Worm (Caenorhabditis elegans) whole organism, L3 larva: ENCODE data around the gene F15E6.3.

Source experiments
- R02D3.7 ChIP-seq: fragments of 150-350 bp; optimal IDR thresholded peaks from 2 replicates; lab custom pipeline; 2014; ENCODE audit warnings: missing biosample characterization, missing genetic modification characterization
- ZK546.5 ChIP-seq: sonication (generic microtip); optimal IDR thresholded peaks from 2 replicates; lab custom pipeline; 2017; ENCODE audit warnings: missing biosample characterization, missing genetic modification characterization
- aly-2 ChIP-seq: fragments of 150-350 bp; optimal IDR thresholded peaks from 2 replicates; lab custom pipeline; 2014; ENCODE audit warnings: missing biosample characterization, missing genetic modification characterization
- ceh-16 ChIP-seq: sonication (generic microtip); optimal IDR thresholded peaks from 2 replicates; lab custom pipeline; 2017; ENCODE audit warnings: missing biosample characterization, missing genetic modification characterization
- ceh-28 ChIP-seq: fragments of 150-350 bp; optimal IDR thresholded peaks from 2 replicates; lab custom pipeline; 2014; ENCODE audit warnings: missing biosample characterization, missing genetic modification reagents, missing genetic modification characterization
- ceh-82 ChIP-seq: fragments of 150-350 bp; optimal IDR thresholded peaks from 2 replicates; lab custom pipeline; 2014; ENCODE audit warnings: missing biosample characterization, missing genetic modification characterization
- egl-27 ChIP-seq: sonication (generic microtip); optimal IDR thresholded peaks from 4 replicates; lab custom pipeline; 2017; ENCODE audit warnings: missing biosample characterization, missing genetic modification reagents, missing genetic modification characterization
- egl-5 ChIP-seq: fragments of 150-350 bp; optimal IDR thresholded peaks from 2 replicates; lab custom pipeline; 2017; ENCODE audit warnings: missing biosample characterization, missing genetic modification reagents, missing genetic modification characterization, inconsistent platforms
- elt-2 ChIP-seq: sonication (generic microtip); optimal IDR thresholded peaks from 2 replicates; lab custom pipeline; 2016; ENCODE audit warnings: missing genetic modification reagents, mild to moderate bottlenecking, missing genetic modification characterization, missing compliant biosample characterization
- elt-3 ChIP-seq, 3 experiments: fragments of 150-350 bp in 1 of 3; sonication (generic microtip) in 2 of 3; optimal IDR thresholded peaks; 2 replicates in 2 of 3; 4 replicates in 1 of 3; lab custom pipeline; 2014 to 2017; ENCODE audit warnings: missing biosample characterization in 3 of 3, missing genetic modification characterization in 3 of 3
- eor-1 ChIP-seq, 2 experiments: fragments of 150-350 bp; optimal IDR thresholded peaks; 2 replicates each; lab custom pipeline; 2014 to 2018; ENCODE audit warnings: missing biosample characterization in 2 of 2, missing genetic modification characterization in 2 of 2
- fkh-10 ChIP-seq: sonication (generic microtip); optimal IDR thresholded peaks from 2 replicates; lab custom pipeline; 2017; ENCODE audit warnings: missing biosample characterization, missing genetic modification reagents, missing genetic modification characterization
- fkh-2 ChIP-seq: fragments of 150-350 bp; optimal IDR thresholded peaks from 2 replicates; lab custom pipeline; 2014; ENCODE audit warnings: missing biosample characterization, missing genetic modification reagents, missing genetic modification characterization
- fos-1 ChIP-seq: fragments of 150-350 bp; optimal IDR thresholded peaks from 2 replicates; lab custom pipeline; 2014; ENCODE audit warnings: missing biosample characterization, missing genetic modification characterization
- hmg-11 ChIP-seq: sonication (generic microtip); optimal IDR thresholded peaks from 2 replicates; lab custom pipeline; 2016; ENCODE audit warnings: missing genetic modification characterization, missing compliant biosample characterization
- jun-1 ChIP-seq: fragments of 150-350 bp; optimal IDR thresholded peaks from 2 replicates; lab custom pipeline; 2014; ENCODE audit warnings: missing biosample characterization, missing genetic modification reagents, missing genetic modification characterization
- lin-15B ChIP-seq: fragments of 150-350 bp; optimal IDR thresholded peaks from 2 replicates; lab custom pipeline; 2014; ENCODE audit warnings: missing biosample characterization, missing genetic modification characterization
- lin-39 ChIP-seq: fragments of 150-350 bp; optimal IDR thresholded peaks from 2 replicates; lab custom pipeline; 2018; ENCODE audit warnings: missing biosample characterization, missing genetic modification reagents, missing genetic modification characterization
- lsy-12 ChIP-seq: sonication (generic microtip); optimal IDR thresholded peaks from 2 replicates; lab custom pipeline; 2016; ENCODE audit warnings: mild to moderate bottlenecking, missing genetic modification characterization, missing compliant biosample characterization
- mdl-1 ChIP-seq: fragments of 150-350 bp; optimal IDR thresholded peaks from 2 replicates; lab custom pipeline; 2014; ENCODE audit warnings: missing biosample characterization, missing genetic modification characterization
- mml-1 ChIP-seq: fragments of 150-350 bp; sonication (generic microtip); optimal IDR thresholded peaks from 3 replicates; lab custom pipeline; 2014; ENCODE audit warnings: missing biosample characterization, missing genetic modification characterization
- nfya-1 ChIP-seq: sonication (generic microtip); optimal IDR thresholded peaks from 2 replicates; lab custom pipeline; 2017; ENCODE audit warnings: missing genetic modification characterization, mild to moderate bottlenecking, missing compliant biosample characterization, antibody characterized with exemption, moderate library complexity; ENCODE audit not compliant: insufficient read depth
- nhr-11 ChIP-seq: fragments of 150-350 bp; optimal IDR thresholded peaks from 2 replicates; lab custom pipeline; 2014; ENCODE audit warnings: missing biosample characterization, missing genetic modification characterization
- nhr-12 ChIP-seq: fragments of 150-350 bp; optimal IDR thresholded peaks from 2 replicates; lab custom pipeline; 2014; ENCODE audit warnings: missing biosample characterization, missing genetic modification characterization
- nhr-23 ChIP-seq: fragments of 150-350 bp; optimal IDR thresholded peaks from 2 replicates; lab custom pipeline; 2014; ENCODE audit warnings: missing biosample characterization, missing genetic modification reagents, missing genetic modification characterization
- nhr-237 ChIP-seq: fragments of 150-350 bp; optimal IDR thresholded peaks from 2 replicates; lab custom pipeline; 2014; ENCODE audit warnings: missing biosample characterization, missing genetic modification characterization
- nhr-25 ChIP-seq: sonication (generic microtip); optimal IDR thresholded peaks from 2 replicates; lab custom pipeline; 2017; ENCODE audit warnings: missing biosample characterization, missing genetic modification characterization
- nhr-28 ChIP-seq: fragments of 150-350 bp; optimal IDR thresholded peaks from 2 replicates; lab custom pipeline; 2014; ENCODE audit warnings: missing biosample characterization, missing genetic modification characterization
- nhr-43 ChIP-seq: sonication (generic microtip); optimal IDR thresholded peaks from 2 replicates; lab custom pipeline; 2016; ENCODE audit warnings: mild to moderate bottlenecking, missing genetic modification characterization, missing compliant biosample characterization; ENCODE audit not compliant: poor library complexity, severe bottlenecking
- nhr-67 ChIP-seq: fragments of 150-350 bp; optimal IDR thresholded peaks from 2 replicates; lab custom pipeline; 2014; ENCODE audit warnings: missing biosample characterization, missing genetic modification characterization
- nhr-76 ChIP-seq: fragments of 150-350 bp; sonication (generic microtip); optimal IDR thresholded peaks from 5 replicates; lab custom pipeline; 2014; ENCODE audit warnings: missing biosample characterization, missing genetic modification characterization
- pha-4 ChIP-seq: fragments of 150-350 bp; optimal IDR thresholded peaks from 2 replicates; lab custom pipeline; 2014; ENCODE audit warnings: missing biosample characterization, missing genetic modification reagents, missing genetic modification characterization
- pqm-1 ChIP-seq: fragments of 150-350 bp; optimal IDR thresholded peaks from 2 replicates; lab custom pipeline; 2017; ENCODE audit warnings: missing biosample characterization, missing genetic modification characterization, inconsistent platforms
- skn-1 ChIP-seq: fragments of 150-350 bp; optimal IDR thresholded peaks from 2 replicates; lab custom pipeline; 2014; ENCODE audit warnings: missing biosample characterization, missing genetic modification characterization
- snpc-4 ChIP-seq: fragments of 150-350 bp; optimal IDR thresholded peaks from 2 replicates; lab custom pipeline; 2014; ENCODE audit warnings: missing biosample characterization, missing genetic modification characterization
- tbx-2 ChIP-seq: sonication (generic microtip); optimal IDR thresholded peaks from 2 replicates; lab custom pipeline; 2016; ENCODE audit warnings: mild to moderate bottlenecking, missing genetic modification characterization, missing compliant biosample characterization
- unc-62 ChIP-seq: fragments of 150-350 bp; sonication (generic microtip); optimal IDR thresholded peaks from 4 replicates; lab custom pipeline; 2014; ENCODE audit warnings: missing biosample characterization, missing genetic modification reagents, missing genetic modification characterization
- zag-1 ChIP-seq: fragments of 150-350 bp; optimal IDR thresholded peaks from 2 replicates; lab custom pipeline; 2014; ENCODE audit warnings: missing biosample characterization, missing genetic modification characterization
- ztf-11 ChIP-seq: fragments of 150-350 bp; optimal IDR thresholded peaks from 2 replicates; lab custom pipeline; 2014; ENCODE audit warnings: missing biosample characterization, missing genetic modification characterization
- ztf-4 ChIP-seq: fragments of 150-350 bp; optimal IDR thresholded peaks from 2 replicates; lab custom pipeline; 2014; ENCODE audit warnings: missing biosample characterization, missing genetic modification characterization

Gene F15E6.3

ce11 chrIV:4294552-4294951 lies at the start of gene F15E6.3:
Gene F15E6.3, plus strand, starts transcription at chrIV:4294895.
- TF ChIP-seq ztf-11 (no peak), ZK546.5 (tag; lab: Kevin White, UChicago) (no peak), nhr-11 (no peak), ztf-4 (tag; lab: Kevin White, UChicago) (no peak), pqm-1 (tag; lab: Kevin White, UChicago) (no peak), elt-2 (tag; lab: Kevin White, UChicago) (no peak), jun-1 (tag; lab: Kevin White, UChicago) (no peak), ceh-82 (no peak), nfya-1 (tag; lab: Kevin White, UChicago) (no peak), ceh-28 (tag; lab: Kevin White, UChicago) (peak; percentile 32), lin-15B (no peak), fkh-10 (GFP tag; lab: Kevin White, UChicago) (no peak), aly-2 (tag; lab: Kevin White, UChicago) (no peak), egl-5 (no peak), nhr-67 (tag; lab: Kevin White, UChicago) (no peak), lin-39 (tag; lab: Kevin White, UChicago) (no peak), lsy-12 (tag; lab: Kevin White, UChicago) (no peak), fkh-2 (tag; lab: Kevin White, UChicago) (no peak), nhr-25 (tag; lab: Kevin White, UChicago) (peak; percentile 60), elt-3 (tag; optimal IDR thresholded peaks at IDR 0.05; lab: Kevin White, UChicago) (peak in 1 of 3 experiments; percentile 36), nhr-43 (tag; lab: Kevin White, UChicago) (peak; percentile 76), nhr-237 (tag; lab: Kevin White, UChicago) (no peak), fos-1 (tag; lab: Kevin White, UChicago) (no peak), nhr-28 (tag; lab: Kevin White, UChicago) (no peak), egl-27 (no peak), nhr-23 (tag; lab: Kevin White, UChicago) (peak; percentile 89), hmg-11 (tag; lab: Kevin White, UChicago) (no peak)

- no peak for TF ChIP-seq fos-1 (tag; lab: Kevin White, UChicago)
- TF ChIP-seq hmg-11 (tag; lab: Kevin White, UChicago): no peak
- no peak for TF ChIP-seq nhr-12 (tag; lab: Kevin White, UChicago)
- no peak for TF ChIP-seq nhr-237 (tag; lab: Kevin White, UChicago)
- TF ChIP-seq mdl-1 (tag; lab: Kevin White, UChicago): no peak
These were observed 48.2 kb upstream of the F15E6.3 start, which contains the start of gene ttr-20 for ce11 chrIV:4246493-4246892. Gene ttr-20, plus strand, starts transcription at chrIV:4246793.

DNA sequence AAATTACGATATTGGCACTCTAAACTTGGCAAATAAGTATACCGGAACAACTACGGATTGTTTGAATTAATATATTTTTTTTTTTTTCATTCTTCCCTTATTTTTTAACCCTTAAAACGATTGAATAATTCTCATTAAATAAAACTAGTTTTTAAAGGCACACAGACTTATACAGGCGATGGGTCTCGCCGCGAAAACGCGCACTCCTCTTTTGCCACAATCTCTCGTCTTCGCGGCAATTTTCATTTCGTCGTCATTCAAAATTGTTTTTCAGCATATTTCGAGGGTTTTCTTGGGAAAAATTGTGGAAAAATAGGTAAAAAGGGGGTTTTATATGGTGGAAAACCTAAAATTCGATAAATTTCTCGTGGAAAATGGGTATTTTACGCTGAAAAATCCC lies 47.4 kb upstream of the F15E6.3 start:
- TF ChIP-seq egl-5: peak; percentile 70
- no peak for TF ChIP-seq nhr-76 (tag; lab: Kevin White, UChicago)
- TF ChIP-seq nhr-25 (tag; lab: Kevin White, UChicago): peak; percentile 62
- no peak for TF ChIP-seq lsy-12 (tag; lab: Kevin White, UChicago)
- peak; percentile 58 for TF ChIP-seq nhr-23 (tag; lab: Kevin White, UChicago)
- peak; percentile 33 for TF ChIP-seq elt-2 (tag; lab: Kevin White, UChicago)
- no peak for TF ChIP-seq eor-1 (tag; optimal IDR thresholded peaks at IDR 0.05; lab: Kevin White, UChicago)
- no peak for TF ChIP-seq mml-1 (tag; lab: Kevin White, UChicago)
- TF ChIP-seq ceh-82: no peak
- TF ChIP-seq zag-1 (tag; lab: Kevin White, UChicago): no peak
- TF ChIP-seq skn-1 (tag; lab: Kevin White, UChicago): no peak
- TF ChIP-seq nhr-28 (tag; lab: Kevin White, UChicago): no peak
- TF ChIP-seq ztf-11: no peak
- TF ChIP-seq unc-62 (GFP tag; lab: Kevin White, UChicago): no peak
- no peak for TF ChIP-seq pqm-1 (tag; lab: Kevin White, UChicago)
- TF ChIP-seq ceh-28 (tag; lab: Kevin White, UChicago): no peak
- TF ChIP-seq ZK546.5 (tag; lab: Kevin White, UChicago): no peak
- peak; percentile 55 for TF ChIP-seq lin-15B
- no peak for TF ChIP-seq R02D3.7 (tag; lab: Kevin White, UChicago)
- TF ChIP-seq pha-4: peak; percentile 71
- no peak for TF ChIP-seq snpc-4
- TF ChIP-seq fkh-10 (GFP tag; lab: Kevin White, UChicago): no peak
- peak; percentile 36 for TF ChIP-seq hmg-11 (tag; lab: Kevin White, UChicago)
- TF ChIP-seq ztf-4 (tag; lab: Kevin White, UChicago): no peak
- TF ChIP-seq tbx-2: no peak
- TF ChIP-seq ceh-16 (tag; lab: Kevin White, UChicago): no peak
- no peak for TF ChIP-seq nhr-67 (tag; lab: Kevin White, UChicago)
- TF ChIP-seq lin-39 (tag; lab: Kevin White, UChicago): peak; percentile 31
